Comparison of ENCODE assay signal across 1 fruit fly cellular context in the genomic region with DNA sequence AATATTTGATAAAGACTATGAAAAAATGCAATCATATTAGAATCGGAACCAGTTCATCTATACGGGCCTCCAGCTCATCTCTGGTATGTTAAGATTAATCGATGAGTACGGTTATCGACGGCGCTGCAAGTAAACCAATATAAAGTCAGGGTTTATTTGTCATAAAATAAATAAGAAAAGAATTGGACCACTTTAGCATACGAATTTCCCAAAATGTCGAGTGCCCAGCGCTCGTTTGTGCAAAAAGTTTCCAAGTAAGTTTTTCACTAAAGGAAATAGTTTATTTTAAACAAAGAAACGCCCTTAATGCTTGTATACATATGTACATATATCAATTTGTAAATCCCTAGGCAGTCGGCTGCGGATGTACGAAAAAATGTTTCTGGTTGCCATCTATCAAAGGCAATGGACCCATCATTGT.
TF ChIP-seq lines count a peak whose summit lies in the region.

A gene (plus strand): TSS at position 101 of the 421 bp plus-strand sequence.

TF ChIP-seq in whole organism, embryonic, 481 proteins besides CTCF, POLR2A, EP300 and RAD21 (continued from another document and continues in another):
- TF ChIP-seq CG16815 (GFP tag; optimal IDR thresholded peaks at IDR 0.05; lab: Kevin White, UChicago) (no peak), Ets97D (GFP tag; optimal IDR thresholded peaks at IDR 0.05; lab: Kevin White, UChicago) (peak; percentile 36), NFAT (GFP tag; IDR thresholded peaks at IDR 0.05; lab: Robert Waterston, UW) (no peak), CG34224 (GFP tag; IDR thresholded peaks at IDR 0.05; lab: Robert Waterston, UW; ENCODE audit: partially characterized antibody) (peak; percentile 66), nerfin-1 (tag; optimal IDR thresholded peaks at IDR 0.05; lab: Kevin White, UChicago) (peak; percentile 4), Adf1 (GFP tag; IDR thresholded peaks at IDR 0.05; lab: Robert Waterston, UW) (peak; percentile 58), HHEX (GFP tag; optimal IDR thresholded peaks at IDR 0.05; lab: Kevin White, UChicago) (no peak), CG8281 (tag; optimal IDR thresholded peaks at IDR 0.05; lab: Kevin White, UChicago) (no peak), CG33213 (GFP tag; optimal IDR thresholded peaks at IDR 0.05; lab: Kevin White, UChicago) (no peak), CG2120 (GFP tag; optimal IDR thresholded peaks at IDR 0.05; lab: Kevin White, UChicago) (peak; percentile 49), fd96Cb (tag; optimal IDR thresholded peaks at IDR 0.05; lab: Kevin White, UChicago) (no peak), CG1792 (GFP tag; optimal IDR thresholded peaks at IDR 0.05; lab: Kevin White, UChicago) (no peak), kah (GFP tag; optimal IDR thresholded peaks at IDR 0.05; lab: Kevin White, UChicago) (no peak), Poxn (GFP tag; IDR thresholded peaks at IDR 0.05; lab: Robert Waterston, UW) (no peak), luna (GFP tag; optimal IDR thresholded peaks at IDR 0.05; lab: Kevin White, UChicago) (no peak), Scr (GFP tag; IDR thresholded peaks at IDR 0.05; lab: Robert Waterston, UW; ENCODE audit: partially characterized antibody) (peak; percentile 71), Nf-YC (tag; optimal IDR thresholded peaks at IDR 0.05; lab: Kevin White, UChicago) (no peak), mld (GFP tag; IDR thresholded peaks at IDR 0.05; lab: Robert Waterston, UW; ENCODE audit: partially characterized antibody) (peak; percentile 39; the same call in 2 of the 3 replicates), HLHmδ (GFP tag; optimal IDR thresholded peaks at IDR 0.05; lab: Kevin White, UChicago) (no peak), Dad (GFP tag; optimal IDR thresholded peaks at IDR 0.05; lab: Kevin White, UChicago) (no peak), CG7839 (tag; optimal IDR thresholded peaks at IDR 0.05; lab: Kevin White, UChicago) (no peak), CG10209 (GFP tag; optimal IDR thresholded peaks at IDR 0.05; lab: Kevin White, UChicago) (no peak), Tbp (GFP tag; optimal IDR thresholded peaks at IDR 0.05; lab: Kevin White, UChicago) (no peak), CG18619 (GFP tag; optimal IDR thresholded peaks at IDR 0.05; lab: Kevin White, UChicago) (no peak), CG1602 (GFP tag; optimal IDR thresholded peaks at IDR 0.05; lab: Kevin White, UChicago) (no peak), CG2116 (GFP tag; optimal IDR thresholded peaks at IDR 0.05; lab: Kevin White, UChicago) (peak; percentile 33), CG10267 (tag; optimal IDR thresholded peaks at IDR 0.05; lab: Kevin White, UChicago) (peak; percentile 21), Fer3 (tag; optimal IDR thresholded peaks at IDR 0.05; lab: Kevin White, UChicago) (no peak), sima (GFP tag; optimal IDR thresholded peaks at IDR 0.05; lab: Kevin White, UChicago) (no peak), pnt (GFP tag; optimal IDR thresholded peaks at IDR 0.05; lab: Kevin White, UChicago) (no peak), gce (GFP tag; IDR thresholded peaks at IDR 0.05; lab: Robert Waterston, UW) (no peak), CG12391 (tag; optimal IDR thresholded peaks at IDR 0.05; lab: Kevin White, UChicago) (peak; percentile 39), sd (tag; optimal IDR thresholded peaks at IDR 0.05; lab: Kevin White, UChicago) (no peak), chif (GFP tag; optimal IDR thresholded peaks at IDR 0.05; lab: Kevin White, UChicago) (no peak), B-H1 (GFP tag; IDR thresholded peaks at IDR 0.05; lab: Robert Waterston, UW) (no peak), Mad (GFP tag; optimal IDR thresholded peaks at IDR 0.05; lab: Kevin White, UChicago) (no peak), ewg (GFP tag; optimal IDR thresholded peaks at IDR 0.05; lab: Kevin White, UChicago) (no peak), CG4360 (GFP tag; IDR thresholded peaks at IDR 0.05; lab: Robert Waterston, UW) (no peak), hb (GFP tag; IDR thresholded peaks at IDR 0.05; lab: Robert Waterston, UW; ENCODE audit: partially characterized antibody) (peak; percentile 72), repo (GFP tag; optimal IDR thresholded peaks at IDR 0.05; lab: Kevin White, UChicago) (no peak), CG17829 (tag; optimal IDR thresholded peaks at IDR 0.05; lab: Kevin White, UChicago) (peak; percentile 23), CG13894 (tag; optimal IDR thresholded peaks at IDR 0.05; lab: Kevin White, UChicago) (no peak), klu (GFP tag; IDR thresholded peaks at IDR 0.05; lab: Robert Waterston, UW) (no peak), NfI (GFP tag; optimal IDR thresholded peaks at IDR 0.05; lab: Kevin White, UChicago) (no peak), Gsc (GFP tag; IDR thresholded peaks at IDR 0.05; lab: Robert Waterston, UW) (no peak), Hand (GFP tag; optimal IDR thresholded peaks at IDR 0.05; lab: Kevin White, UChicago) (no peak), p53 (GFP tag; optimal IDR thresholded peaks at IDR 0.05; lab: Kevin White, UChicago) (no peak), en (GFP tag; optimal IDR thresholded peaks at IDR 0.05; lab: Kevin White, UChicago) (no peak), Opbp (GFP tag; IDR thresholded peaks at IDR 0.05; lab: Robert Waterston, UW; ENCODE audit: partially characterized antibody) (no peak; the same call in 1 of the 3 replicates), knrl (GFP tag; IDR thresholded peaks at IDR 0.05; lab: Robert Waterston, UW; ENCODE audit: partially characterized antibody) (no peak; the same call in 1 of the 3 replicates), zen2 (GFP tag; IDR thresholded peaks at IDR 0.05; lab: Robert Waterston, UW; ENCODE audit: partially characterized antibody) (peak; percentile 10; the same call in 1 of the 3 replicates), jing (GFP tag; optimal IDR thresholded peaks at IDR 0.05; lab: Kevin White, UChicago) (no peak), Ada2b (GFP tag; IDR thresholded peaks at IDR 0.05; lab: Robert Waterston, UW) (no peak), CG11560 (tag; IDR thresholded peaks at IDR 0.05; lab: Robert Waterston, UW) (no peak), CG10147 (GFP tag; optimal IDR thresholded peaks at IDR 0.05; lab: Kevin White, UChicago) (no peak), CG7963 (GFP tag; IDR thresholded peaks at IDR 0.05; lab: Robert Waterston, UW; ENCODE audit: partially characterized antibody) (peak; percentile 61; the same call in 2 of the 3 replicates), CG5953 (GFP tag; IDR thresholded peaks at IDR 0.05; lab: Robert Waterston, UW) (no peak), CG13123 (GFP tag; optimal IDR thresholded peaks at IDR 0.05; lab: Kevin White, UChicago) (no peak), CG11695 (GFP tag; IDR thresholded peaks at IDR 0.05; lab: Robert Waterston, UW) (no peak), crc (GFP tag; optimal IDR thresholded peaks at IDR 0.05; lab: Kevin White, UChicago) (no peak), amos (GFP tag; IDR thresholded peaks at IDR 0.05; lab: Robert Waterston, UW; ENCODE audit: partially characterized antibody) (peak; percentile 74; the same call in 1 of the 2 replicates), vvl (GFP tag; IDR thresholded peaks at IDR 0.05; lab: Robert Waterston, UW) (peak; percentile 45; the same call in 1 of the 2 replicates), CG3838 (GFP tag; optimal IDR thresholded peaks at IDR 0.05; lab: Kevin White, UChicago) (no peak), gcm (GFP tag; optimal IDR thresholded peaks at IDR 0.05; lab: Kevin White, UChicago) (no peak), Jarid2 (GFP tag; optimal IDR thresholded peaks at IDR 0.05; lab: Kevin White, UChicago) (no peak), MTF-1 (GFP tag; optimal IDR thresholded peaks at IDR 0.05; lab: Kevin White, UChicago; ENCODE audit: borderline replicate concordance) (no peak), gfzf (GFP tag; optimal IDR thresholded peaks at IDR 0.05; lab: Kevin White, UChicago) (no peak), twi (tag; optimal IDR thresholded peaks at IDR 0.05; lab: Kevin White, UChicago) (no peak), E2f2 (GFP tag; IDR thresholded peaks at IDR 0.05; lab: Robert Waterston, UW) (no peak), Myb (GFP tag; optimal IDR thresholded peaks at IDR 0.05; lab: Kevin White, UChicago) (no peak), toy (GFP tag; IDR thresholded peaks at IDR 0.05; lab: Robert Waterston, UW) (no peak), CG13624 (GFP tag; optimal IDR thresholded peaks at IDR 0.05; lab: Kevin White, UChicago) (peak; percentile 13), CG11247 (GFP tag; IDR thresholded peaks at IDR 0.05; lab: Robert Waterston, UW) (no peak), CG17186 (GFP tag; optimal IDR thresholded peaks at IDR 0.05; lab: Kevin White, UChicago) (no peak), Lim3 (GFP tag; IDR thresholded peaks at IDR 0.05; lab: Robert Waterston, UW) (no peak), gro (GFP tag; optimal IDR thresholded peaks at IDR 0.05; lab: Kevin White, UChicago) (no peak), Sry-β (GFP tag; optimal IDR thresholded peaks at IDR 0.05; lab: Kevin White, UChicago) (peak; percentile 88), Sox100B (GFP tag; optimal IDR thresholded peaks at IDR 0.05; lab: Kevin White, UChicago) (no peak), salm (tag; optimal IDR thresholded peaks at IDR 0.05; lab: Kevin White, UChicago) (no peak), CG10543 (GFP tag; optimal IDR thresholded peaks at IDR 0.05; lab: Kevin White, UChicago) (no peak), ttk (GFP tag; IDR thresholded peaks at IDR 0.05; lab: Robert Waterston, UW) (no peak), CG17568 (GFP tag; optimal IDR thresholded peaks at IDR 0.05; lab: Kevin White, UChicago) (no peak), CG31441 (GFP tag; IDR thresholded peaks at IDR 0.05; lab: Robert Waterston, UW) (no peak), vnd (GFP tag; IDR thresholded peaks at IDR 0.05; lab: Robert Waterston, UW; ENCODE audit: partially characterized antibody) (0 out of 3 replicates have a peak, but pooled peaks have one; percentile 50), bbx (GFP tag; IDR thresholded peaks at IDR 0.05; lab: Robert Waterston, UW; ENCODE audit: partially characterized antibody) (peak; percentile 80), Hr39 (optimal IDR thresholded peaks at IDR 0.05; lab: Kevin White, UChicago) (no peak), ap (GFP tag; IDR thresholded peaks at IDR 0.05; lab: Robert Waterston, UW) (no peak), CG17912 (GFP tag; optimal IDR thresholded peaks at IDR 0.05; lab: Kevin White, UChicago) (peak; percentile 34), mirr (GFP tag; optimal IDR thresholded peaks at IDR 0.05; lab: Kevin White, UChicago) (no peak), cwo (GFP tag; optimal IDR thresholded peaks at IDR 0.05; lab: Kevin White, UChicago) (no peak), sob (GFP tag; IDR thresholded peaks at IDR 0.05; lab: Robert Waterston, UW) (no peak; the same call in 1 of the 2 replicates), trem (tag; optimal IDR thresholded peaks at IDR 0.05; lab: Kevin White, UChicago) (peak; percentile 30), Hsf (GFP tag; optimal IDR thresholded peaks at IDR 0.05; lab: Kevin White, UChicago) (no peak), Eip74EF (GFP tag; optimal IDR thresholded peaks at IDR 0.05; lab: Kevin White, UChicago) (no peak), rib (GFP tag; IDR thresholded peaks at IDR 0.05; lab: Robert Waterston, UW) (no peak), MBD-R2 (GFP tag; IDR thresholded peaks at IDR 0.05; lab: Robert Waterston, UW) (peak; percentile 35; the same call in 1 of the 2 replicates), Doc3 (GFP tag; IDR thresholded peaks at IDR 0.05; lab: Robert Waterston, UW; ENCODE audit: partially characterized antibody) (peak; percentile 30; the same call in 1 of the 3 replicates), CG4730 (GFP tag; IDR thresholded peaks at IDR 0.05; lab: Robert Waterston, UW) (no peak), Aef1 (GFP tag; IDR thresholded peaks at IDR 0.05; lab: Robert Waterston, UW) (no peak), CG2129 (GFP tag; IDR thresholded peaks at IDR 0.05; lab: Robert Waterston, UW; ENCODE audit: partially characterized antibody) (peak; percentile 45; the same call in 1 of the 2 replicates), pzg (GFP tag; optimal IDR thresholded peaks at IDR 0.05; lab: Kevin White, UChicago) (peak; percentile 33), tna (GFP tag; IDR thresholded peaks at IDR 0.05; lab: Robert Waterston, UW; ENCODE audit: partially characterized antibody) (peak; percentile 77), row (GFP tag; IDR thresholded peaks at IDR 0.05; lab: Robert Waterston, UW) (peak; percentile 83), Xbp1 (GFP tag; optimal IDR thresholded peaks at IDR 0.05; lab: Kevin White, UChicago) (no peak), CG2199 (GFP tag; IDR thresholded peaks at IDR 0.05; lab: Robert Waterston, UW) (0 out of 3 replicates have a peak, but pooled peaks have one; percentile 20), CG12155 (GFP tag; optimal IDR thresholded peaks at IDR 0.05; lab: Kevin White, UChicago) (no peak), Ssrp (tag; optimal IDR thresholded peaks at IDR 0.05; lab: Kevin White, UChicago) (no peak), CG9932 (GFP tag; IDR thresholded peaks at IDR 0.05; lab: Robert Waterston, UW) (no peak), Asciz (GFP tag; optimal IDR thresholded peaks at IDR 0.05; lab: Kevin White, UChicago) (no peak), Med (GFP tag; lab: Kevin White, UChicago) (peak; percentile 83), Dbx (GFP tag; IDR thresholded peaks at IDR 0.05; lab: Robert Waterston, UW) (no peak), peb (GFP tag; IDR thresholded peaks at IDR 0.05; lab: Robert Waterston, UW) (no peak), CG6272 (GFP tag; IDR thresholded peaks at IDR 0.05; lab: Robert Waterston, UW) (no peak), CG8478 (optimal IDR thresholded peaks at IDR 0.05; lab: Kevin White, UChicago) (no peak), pita (GFP tag; optimal IDR thresholded peaks at IDR 0.05; lab: Kevin White, UChicago) (no peak), CG6254 (GFP tag; optimal IDR thresholded peaks at IDR 0.05; lab: Kevin White, UChicago) (no peak), org-1 (GFP tag; optimal IDR thresholded peaks at IDR 0.05; lab: Kevin White, UChicago) (no peak), wek (GFP tag; optimal IDR thresholded peaks at IDR 0.05; lab: Kevin White, UChicago) (peak; percentile 94), bowl (GFP tag; IDR thresholded peaks at IDR 0.05; lab: Robert Waterston, UW) (no peak), GATAe (GFP tag; conservative IDR thresholded peaks at IDR 0.05; lab: Robert Waterston, UW) (no peak), CG1603 (tag; optimal IDR thresholded peaks at IDR 0.05; lab: Kevin White, UChicago) (peak; percentile 27), CG14710 (tag; optimal IDR thresholded peaks at IDR 0.05; lab: Kevin White, UChicago) (peak; percentile 13), sna (GFP tag; IDR thresholded peaks at IDR 0.05; lab: Robert Waterston, UW; ENCODE audit: partially characterized antibody) (no peak), da (GFP tag; optimal IDR thresholded peaks at IDR 0.05; lab: Kevin White, UChicago) (no peak), sug (tag; optimal IDR thresholded peaks at IDR 0.05; lab: Kevin White, UChicago) (peak; percentile 20), CG10959 (GFP tag; IDR thresholded peaks at IDR 0.05; lab: Robert Waterston, UW) (no peak), Fer1 (GFP tag; optimal IDR thresholded peaks at IDR 0.05; lab: Kevin White, UChicago) (peak; percentile 42), ATbp (GFP tag; optimal IDR thresholded peaks at IDR 0.05; lab: Kevin White, UChicago) (no peak)
